Worm (Caenorhabditis elegans): ENCODE measurements around the gene F41C3.11.

Gene F41C3.11

ce11 chrII:4741527-4742187, 7.9 kb upstream of the F41C3.11 start, which contains the start of gene acs-11 (continued):
- peak; percentile 64 for TF ChIP-seq nhr-28 (tag; optimal IDR thresholded peaks at IDR 0.05)
- TF ChIP-seq snpc-4 (tag; optimal IDR thresholded peaks at IDR 0.05), result no peak
- TF ChIP-seq set-16 (GFP tag; IDR thresholded peaks at IDR 0.05), result no peak
- no peak for TF ChIP-seq Y48G9A.11 (GFP tag; IDR thresholded peaks at IDR 0.05)
- no peak for TF ChIP-seq lin-1 (GFP tag; IDR thresholded peaks at IDR 0.05)
- TF ChIP-seq lin-39 (tag; optimal IDR thresholded peaks at IDR 0.05), result no peak
- no peak for TF ChIP-seq vab-7 (GFP tag; IDR thresholded peaks at IDR 0.05)
- TF ChIP-seq ceh-44 (GFP tag; IDR thresholded peaks at IDR 0.05), result no peak
- TF ChIP-seq madf-5 (GFP tag; IDR thresholded peaks at IDR 0.05), result no peak
- no peak for TF ChIP-seq F49E8.2 (tag; optimal IDR thresholded peaks at IDR 0.05; ENCODE audit: borderline replicate concordance)
- no peak for TF ChIP-seq dmd-9 (GFP tag; IDR thresholded peaks at IDR 0.05)
- TF ChIP-seq mdl-1 (tag; optimal IDR thresholded peaks at IDR 0.05), result peak in 1 of 2 experiments; percentile 42
- no peak for TF ChIP-seq ceh-28 (tag; optimal IDR thresholded peaks at IDR 0.05)
- no peak for TF ChIP-seq cey-2 (tag; optimal IDR thresholded peaks at IDR 0.05; ENCODE audit: borderline replicate concordance, insufficient read depth)
- peak; percentile 48 for TF ChIP-seq dve-1 (tag; optimal IDR thresholded peaks at IDR 0.05; ENCODE audit: insufficient read depth)
- TF ChIP-seq saeg-2 (GFP tag; IDR thresholded peaks at IDR 0.05), result no peak
- no peak for TF ChIP-seq tag-97 (GFP tag; IDR thresholded peaks at IDR 0.05)
- TF ChIP-seq mep-1 (tag; optimal IDR thresholded peaks at IDR 0.05), result no peak
- TF ChIP-seq nhr-6 (tag; optimal IDR thresholded peaks at IDR 0.05), result no peak
- peak; percentile 12 for TF ChIP-seq duxl-1 (tag; optimal IDR thresholded peaks at IDR 0.05; ENCODE audit: poor library complexity)
- no peak for TF ChIP-seq zip-2 (tag; optimal IDR thresholded peaks at IDR 0.05)
- TF ChIP-seq D1046.2 (GFP tag; IDR thresholded peaks at IDR 0.05), result no peak
- TF ChIP-seq lir-3 (tag; optimal IDR thresholded peaks at IDR 0.05), result no peak
- no peak for TF ChIP-seq F44E2.7 (GFP tag; IDR thresholded peaks at IDR 0.05)
- TF ChIP-seq hlh-11 (tag; optimal IDR thresholded peaks at IDR 0.05), result peak; percentile 5
- TF ChIP-seq fkh-10 (GFP tag; optimal IDR thresholded peaks at IDR 0.05), result no peak
- no peak for TF ChIP-seq daf-19 (GFP tag; conservative IDR thresholded peaks at IDR 0.05)

ce11 chrII:4739984-4740462, 6.3 kb upstream of the F41C3.11 start, which contains the start of gene eas-1:
TSS of gene eas-1 (plus strand) at chrII:4740412.
- TF ChIP-seq ceh-32 (tag; optimal IDR thresholded peaks at IDR 0.05; ENCODE audit: poor library complexity) (no peak), madf-9 (GFP tag; conservative IDR thresholded peaks at IDR 0.05) (peak; percentile 71), rbr-2 (tag; optimal IDR thresholded peaks at IDR 0.05) (peak; percentile 56), unc-130 (GFP tag; optimal IDR thresholded peaks at IDR 0.05) (peak; percentile 92), dmd-8 (GFP tag; IDR thresholded peaks at IDR 0.05) (no peak), daf-19 (GFP tag; conservative IDR thresholded peaks at IDR 0.05) (no peak), mdt-29 (GFP tag; IDR thresholded peaks at IDR 0.05) (no peak), lin-15B (tag; optimal IDR thresholded peaks at IDR 0.05) (no peak), ces-1 (GFP tag; optimal IDR thresholded peaks at IDR 0.05) (no peak), daf-8 (GFP tag; IDR thresholded peaks at IDR 0.05) (no peak), zag-1 (tag; optimal IDR thresholded peaks at IDR 0.05) (no peak), gei-8 (GFP tag; optimal IDR thresholded peaks at IDR 0.05) (no peak), lim-7 (GFP tag; IDR thresholded peaks at IDR 0.05) (no peak), nhr-28 (tag; optimal IDR thresholded peaks at IDR 0.05) (peak; percentile 45), snpc-1.2 (GFP tag; IDR thresholded peaks at IDR 0.05) (no peak), mep-1 (tag; optimal IDR thresholded peaks at IDR 0.05) (no peak), duxl-1 (tag; optimal IDR thresholded peaks at IDR 0.05; ENCODE audit: poor library complexity) (peak; percentile 15), sdz-12 (GFP tag; optimal IDR thresholded peaks at IDR 0.05) (no peak), spr-1 (tag; optimal IDR thresholded peaks at IDR 0.05) (peak; percentile 28), dmd-9 (GFP tag; IDR thresholded peaks at IDR 0.05) (peak; percentile 80), ama-1 (optimal IDR thresholded peaks at IDR 0.05) (no peak), Y75B8A.6 (GFP tag; IDR thresholded peaks at IDR 0.05) (no peak), fkh-10 (GFP tag; optimal IDR thresholded peaks at IDR 0.05) (peak; percentile 38), php-3 (GFP tag; IDR thresholded peaks at IDR 0.05) (no peak), aly-2 (tag; optimal IDR thresholded peaks at IDR 0.05) (no peak), ceh-82 (tag; optimal IDR thresholded peaks at IDR 0.05) (no peak), D1046.2 (GFP tag; IDR thresholded peaks at IDR 0.05) (no peak), hlh-11 (tag; optimal IDR thresholded peaks at IDR 0.05) (peak; percentile 71), hif-1 (tag; optimal IDR thresholded peaks at IDR 0.05) (peak in 1 of 2 experiments; percentile 92), hmg-1.1 (GFP tag; IDR thresholded peaks at IDR 0.05) (peak; percentile 66)
